Fruit fly (Drosophila melanogaster) whole organism, adult: ENCODE measurements around the gene Pten.
A peak's percentile ranks its signal among the peaks of the same experiment; 100 is the strongest.

Source experiments
- CG7045 ChIP-seq: fragments of 200-800 bp; sonication (Bioruptor generic); optimal IDR thresholded peaks from 2 replicates; lab custom pipeline; 2017; ENCODE audit warnings: missing biosample characterization, mild to moderate bottlenecking, missing genetic modification characterization
- cic ChIP-seq: fragments of 200-800 bp; sonication (Bioruptor generic); optimal IDR thresholded peaks from 2 replicates; lab custom pipeline; 2017; ENCODE audit warnings: missing biosample characterization, mild to moderate bottlenecking, missing genetic modification characterization, moderate library complexity
- kay ChIP-seq: fragments of 200-800 bp; sonication (Bioruptor generic); peaks from one replicate; lab custom pipeline; 2016; ENCODE audit warnings: missing biosample characterization, missing genetic modification characterization, borderline replicate concordance
- pad ChIP-seq: fragments of 200-800 bp; sonication (Bioruptor generic); optimal IDR thresholded peaks from 3 replicates; lab custom pipeline; 2017; ENCODE audit warnings: missing biosample characterization, missing genetic modification characterization, mild to moderate bottlenecking, moderate library complexity, missing genetic modification reagents
- tj ChIP-seq: fragments of 200-800 bp; sonication (Bioruptor generic); optimal IDR thresholded peaks from 3 replicates; lab custom pipeline; 2017; ENCODE audit warnings: missing biosample characterization, mild to moderate bottlenecking, missing genetic modification characterization, moderate library complexity
- toe ChIP-seq: fragments of 200-800 bp; sonication (Bioruptor generic); optimal IDR thresholded peaks from 2 replicates; lab custom pipeline; 2016; ENCODE audit warnings: missing biosample characterization, missing genetic modification characterization

dm6 chr2L:10210631-10211557, 50.0 kb downstream of the Pten start, which contains the start of the genes CG5727 and ath:
- no peak for TF ChIP-seq pad (GFP tag; lab: Kevin White, UChicago)
- peak; percentile 67 for TF ChIP-seq kay
- TF ChIP-seq cic (GFP tag; lab: Kevin White, UChicago): no peak
- peak; percentile 17 for TF ChIP-seq CG7045 (GFP tag; lab: Kevin White, UChicago)
- TF ChIP-seq toe: no peak
- TF ChIP-seq tj (GFP tag; lab: Kevin White, UChicago): no peak
